Fruit fly (Drosophila melanogaster): ENCODE measurements around the gene Vti1a.
A peak's percentile ranks its signal among the peaks of the same experiment; 100 is the strongest.

Gene Vti1a

dm6 chr3L:649025-649769 lies 43.5 kb downstream of the Vti1a start:
- no peak for TF ChIP-seq CG17801 (GFP tag; optimal IDR thresholded peaks at IDR 0.05; ENCODE audit: partially characterized antibody)

dm6 chr3L:648155-649024 lies 44.3 kb downstream of the Vti1a start, which contains the start of gene Gale:
Gene Gale, plus strand, starts transcription at chr3L:648555.
- no peak for TF ChIP-seq CG17801 (GFP tag; optimal IDR thresholded peaks at IDR 0.05; ENCODE audit: partially characterized antibody)

- TF ChIP-seq CG17801 (GFP tag; optimal IDR thresholded peaks at IDR 0.05; ENCODE audit: partially characterized antibody), result no peak
These were observed 45.2 kb downstream of the Vti1a start for dm6 chr3L:647529-647928.

dm6 chr3L:645426-646036 lies 47.2 kb downstream of the Vti1a start:
- no peak for TF ChIP-seq CG17801 (GFP tag; optimal IDR thresholded peaks at IDR 0.05; ENCODE audit: partially characterized antibody)

- peak; percentile 9 for TF ChIP-seq CG17801 (GFP tag; optimal IDR thresholded peaks at IDR 0.05; ENCODE audit: partially characterized antibody)
These were observed 48.5 kb downstream of the Vti1a start for dm6 chr3L:644111-644718.

- no peak for TF ChIP-seq CG17801 (GFP tag; optimal IDR thresholded peaks at IDR 0.05; ENCODE audit: partially characterized antibody)
These were observed 49.6 kb downstream of the Vti1a start for dm6 chr3L:642865-643738.

dm6 chr3L:642146-642864 lies 50.4 kb downstream of the Vti1a start:
- TF ChIP-seq CG17801 (GFP tag; optimal IDR thresholded peaks at IDR 0.05; ENCODE audit: partially characterized antibody), result no peak

Data from ovary, adult (tissue).